Worm (Caenorhabditis elegans): ENCODE measurements around the gene fbf-1.

DNA sequence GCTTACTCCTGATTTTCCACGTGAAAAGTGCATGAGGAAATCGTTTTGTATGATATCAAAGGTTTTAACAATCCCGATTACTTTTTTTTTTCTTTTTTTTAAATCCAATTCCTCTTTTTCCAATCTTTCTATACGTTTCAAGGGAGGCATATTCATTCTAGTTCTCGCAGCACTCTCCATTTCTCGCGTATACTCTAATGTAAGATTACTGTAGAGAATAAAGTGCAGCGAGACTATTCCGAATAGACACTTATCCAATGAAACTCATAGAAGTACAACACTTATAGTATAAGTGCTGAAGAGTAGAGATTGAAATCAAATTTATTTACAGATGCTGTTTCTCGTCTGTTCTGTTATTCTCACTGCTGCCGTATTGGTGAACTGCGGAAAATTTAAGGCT, 3.0 kb downstream of the fbf-1 start, which contains the start of gene H12I13.6:
- no peak for TF ChIP-seq sox-4 (tag; optimal IDR thresholded peaks at IDR 0.05)
- TF ChIP-seq fkh-10 (GFP tag; optimal IDR thresholded peaks at IDR 0.05): no peak
- no peak for TF ChIP-seq elt-2 (tag; optimal IDR thresholded peaks at IDR 0.05)
- TF ChIP-seq ama-1 (optimal IDR thresholded peaks at IDR 0.05): no peak
- no peak for TF ChIP-seq rnt-1 (tag; optimal IDR thresholded peaks at IDR 0.05)
- TF ChIP-seq pax-1 (tag; optimal IDR thresholded peaks at IDR 0.05): no peak
- TF ChIP-seq tbx-2 (tag; optimal IDR thresholded peaks at IDR 0.05): no peak
- no peak for TF ChIP-seq unc-55 (GFP tag; optimal IDR thresholded peaks at IDR 0.05)

Measured in whole organism, late embryonic.